Worm (Caenorhabditis elegans) whole organism, L3 larva: ENCODE data around the gene krr-1.

Experiments
- ama-1 ChIP-seq: fragments of 150-350 bp; optimal IDR thresholded peaks from 2 replicates; lab custom pipeline; 2018
- fkh-10 ChIP-seq: sonication (generic microtip); optimal IDR thresholded peaks from 2 replicates; lab custom pipeline; 2017; ENCODE audit warnings: missing biosample characterization, missing genetic modification reagents, missing genetic modification characterization
- fos-1 ChIP-seq: fragments of 150-350 bp; optimal IDR thresholded peaks from 2 replicates; lab custom pipeline; 2014; ENCODE audit warnings: missing biosample characterization, missing genetic modification characterization
- hmg-11 ChIP-seq: sonication (generic microtip); optimal IDR thresholded peaks from 2 replicates; lab custom pipeline; 2016; ENCODE audit warnings: missing genetic modification characterization, missing compliant biosample characterization
- jun-1 ChIP-seq: fragments of 150-350 bp; optimal IDR thresholded peaks from 2 replicates; lab custom pipeline; 2014; ENCODE audit warnings: missing biosample characterization, missing genetic modification reagents, missing genetic modification characterization
- nhr-12 ChIP-seq: fragments of 150-350 bp; optimal IDR thresholded peaks from 2 replicates; lab custom pipeline; 2014; ENCODE audit warnings: missing biosample characterization, missing genetic modification characterization
- nhr-28 ChIP-seq: fragments of 150-350 bp; optimal IDR thresholded peaks from 2 replicates; lab custom pipeline; 2014; ENCODE audit warnings: missing biosample characterization, missing genetic modification characterization

DNA sequence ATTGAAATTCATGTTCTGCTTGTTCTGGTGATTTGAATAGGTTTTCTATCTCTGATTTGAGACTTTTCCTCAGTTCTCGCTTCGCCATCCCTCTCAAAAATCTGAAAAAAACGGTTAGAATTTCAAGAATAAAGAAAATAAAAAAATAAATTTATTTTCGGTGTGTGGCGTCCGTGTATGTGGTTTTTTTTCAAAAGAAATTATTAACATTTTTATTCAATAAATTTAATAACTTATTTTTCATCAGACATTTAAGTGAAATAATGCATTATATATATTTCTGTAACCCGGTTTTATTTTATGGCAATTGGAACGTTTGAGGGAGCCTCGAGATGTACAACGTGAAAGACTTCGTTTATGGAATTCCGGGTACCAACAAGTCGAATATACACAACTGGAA, 3.7 kb downstream of the krr-1 start, which contains the start of gene C05C8.5:
- TF ChIP-seq ama-1 (lab: Kevin White, UChicago) = no peak
- no peak for TF ChIP-seq fkh-10 (GFP tag; lab: Kevin White, UChicago)
- no peak for TF ChIP-seq nhr-12
- no peak for TF ChIP-seq nhr-28 (tag; lab: Kevin White, UChicago)
- TF ChIP-seq jun-1 (tag; lab: Kevin White, UChicago) = no peak
- TF ChIP-seq hmg-11 (tag; lab: Kevin White, UChicago) = no peak
- no peak for TF ChIP-seq fos-1
